Worm (Caenorhabditis elegans): ENCODE data around the gene lig-4.

DNA sequence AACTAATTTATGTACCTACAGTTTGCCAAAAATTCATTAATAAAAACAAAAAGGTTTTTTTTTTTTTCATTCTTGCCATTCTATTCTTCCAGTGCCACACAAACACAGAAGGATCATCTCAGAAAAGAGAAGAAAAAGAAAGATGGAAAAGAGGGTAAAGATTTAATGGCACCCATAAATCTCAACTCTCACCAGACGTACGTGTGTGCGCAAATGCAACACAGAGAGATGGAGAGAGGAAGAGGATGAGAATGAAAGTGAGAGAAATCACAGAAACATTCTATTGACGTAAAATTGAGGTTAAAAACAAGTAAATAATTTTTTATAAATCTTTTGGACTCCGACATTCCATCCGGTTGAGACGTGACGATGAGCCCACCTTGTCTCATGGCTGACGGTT lies 22.9 kb downstream of the lig-4 start:
- TF ChIP-seq him-1 (tag; optimal IDR thresholded peaks at IDR 0.05) (no peak), dao-5 (tag; optimal IDR thresholded peaks at IDR 0.05) (no peak), W03F9.2 (tag; optimal IDR thresholded peaks at IDR 0.05) (no peak)

Data from whole organism, L4/young adult.